Worm (Caenorhabditis elegans) whole organism, L3 larva: ENCODE measurements around the gene R04F11.3.

Source experiments
- R02D3.7 ChIP-seq: fragments of 150-350 bp; optimal IDR thresholded peaks from 2 replicates; lab custom pipeline; 2014; ENCODE audit warnings: missing biosample characterization, missing genetic modification characterization
- ceh-16 ChIP-seq: sonication (generic microtip); optimal IDR thresholded peaks from 2 replicates; lab custom pipeline; 2017; ENCODE audit warnings: missing biosample characterization, missing genetic modification characterization
- ceh-28 ChIP-seq: fragments of 150-350 bp; optimal IDR thresholded peaks from 2 replicates; lab custom pipeline; 2014; ENCODE audit warnings: missing biosample characterization, missing genetic modification reagents, missing genetic modification characterization
- ceh-9 ChIP-seq: sonication (generic microtip); optimal IDR thresholded peaks from 2 replicates; lab custom pipeline; 2018; ENCODE audit warnings: missing biosample characterization, missing genetic modification characterization
- daf-12 ChIP-seq: fragments of 150-350 bp; optimal IDR thresholded peaks from 2 replicates; lab custom pipeline; 2014; ENCODE audit warnings: missing biosample characterization, missing genetic modification reagents, missing genetic modification characterization
- egl-27 ChIP-seq: sonication (generic microtip); optimal IDR thresholded peaks from 4 replicates; lab custom pipeline; 2017; ENCODE audit warnings: missing biosample characterization, missing genetic modification reagents, missing genetic modification characterization
- elt-2 ChIP-seq: sonication (generic microtip); optimal IDR thresholded peaks from 2 replicates; lab custom pipeline; 2016; ENCODE audit warnings: missing genetic modification reagents, mild to moderate bottlenecking, missing genetic modification characterization, missing compliant biosample characterization
- elt-3 ChIP-seq, 3 experiments: fragments of 150-350 bp in 1 of 3; sonication (generic microtip) in 2 of 3; optimal IDR thresholded peaks; 2 replicates in 2 of 3; 4 replicates in 1 of 3; lab custom pipeline; 2014 to 2017; ENCODE audit warnings: missing biosample characterization in 3 of 3, missing genetic modification characterization in 3 of 3
- eor-1 ChIP-seq, 2 experiments: fragments of 150-350 bp; optimal IDR thresholded peaks; 2 replicates each; lab custom pipeline; 2014 to 2018; ENCODE audit warnings: missing biosample characterization in 2 of 2, missing genetic modification characterization in 2 of 2
- fkh-10 ChIP-seq: sonication (generic microtip); optimal IDR thresholded peaks from 2 replicates; lab custom pipeline; 2017; ENCODE audit warnings: missing biosample characterization, missing genetic modification reagents, missing genetic modification characterization
- fkh-2 ChIP-seq: fragments of 150-350 bp; optimal IDR thresholded peaks from 2 replicates; lab custom pipeline; 2014; ENCODE audit warnings: missing biosample characterization, missing genetic modification reagents, missing genetic modification characterization
- hmg-11 ChIP-seq: sonication (generic microtip); optimal IDR thresholded peaks from 2 replicates; lab custom pipeline; 2016; ENCODE audit warnings: missing genetic modification characterization, missing compliant biosample characterization
- lin-15B ChIP-seq: fragments of 150-350 bp; optimal IDR thresholded peaks from 2 replicates; lab custom pipeline; 2014; ENCODE audit warnings: missing biosample characterization, missing genetic modification characterization
- lin-39 ChIP-seq: fragments of 150-350 bp; optimal IDR thresholded peaks from 2 replicates; lab custom pipeline; 2018; ENCODE audit warnings: missing biosample characterization, missing genetic modification reagents, missing genetic modification characterization
- lsy-12 ChIP-seq: sonication (generic microtip); optimal IDR thresholded peaks from 2 replicates; lab custom pipeline; 2016; ENCODE audit warnings: mild to moderate bottlenecking, missing genetic modification characterization, missing compliant biosample characterization
- mdl-1 ChIP-seq: fragments of 150-350 bp; optimal IDR thresholded peaks from 2 replicates; lab custom pipeline; 2014; ENCODE audit warnings: missing biosample characterization, missing genetic modification characterization
- mml-1 ChIP-seq: fragments of 150-350 bp; sonication (generic microtip); optimal IDR thresholded peaks from 3 replicates; lab custom pipeline; 2014; ENCODE audit warnings: missing biosample characterization, missing genetic modification characterization
- nfya-1 ChIP-seq: sonication (generic microtip); optimal IDR thresholded peaks from 2 replicates; lab custom pipeline; 2017; ENCODE audit warnings: missing genetic modification characterization, mild to moderate bottlenecking, missing compliant biosample characterization, antibody characterized with exemption, moderate library complexity; ENCODE audit not compliant: insufficient read depth
- nhr-11 ChIP-seq: fragments of 150-350 bp; optimal IDR thresholded peaks from 2 replicates; lab custom pipeline; 2014; ENCODE audit warnings: missing biosample characterization, missing genetic modification characterization
- nhr-12 ChIP-seq: fragments of 150-350 bp; optimal IDR thresholded peaks from 2 replicates; lab custom pipeline; 2014; ENCODE audit warnings: missing biosample characterization, missing genetic modification characterization
- nhr-237 ChIP-seq: fragments of 150-350 bp; optimal IDR thresholded peaks from 2 replicates; lab custom pipeline; 2014; ENCODE audit warnings: missing biosample characterization, missing genetic modification characterization
- nhr-25 ChIP-seq: sonication (generic microtip); optimal IDR thresholded peaks from 2 replicates; lab custom pipeline; 2017; ENCODE audit warnings: missing biosample characterization, missing genetic modification characterization
- nhr-43 ChIP-seq: sonication (generic microtip); optimal IDR thresholded peaks from 2 replicates; lab custom pipeline; 2016; ENCODE audit warnings: mild to moderate bottlenecking, missing genetic modification characterization, missing compliant biosample characterization; ENCODE audit not compliant: poor library complexity, severe bottlenecking
- nhr-67 ChIP-seq: fragments of 150-350 bp; optimal IDR thresholded peaks from 2 replicates; lab custom pipeline; 2014; ENCODE audit warnings: missing biosample characterization, missing genetic modification characterization
- nhr-77 ChIP-seq: fragments of 150-350 bp; optimal IDR thresholded peaks from 2 replicates; lab custom pipeline; 2014; ENCODE audit warnings: missing biosample characterization, missing genetic modification characterization
- pha-4 ChIP-seq: fragments of 150-350 bp; optimal IDR thresholded peaks from 2 replicates; lab custom pipeline; 2014; ENCODE audit warnings: missing biosample characterization, missing genetic modification reagents, missing genetic modification characterization
- sea-2 ChIP-seq: fragments of 150-350 bp; sonication (generic microtip); optimal IDR thresholded peaks from 4 replicates; lab custom pipeline; 2014; ENCODE audit warnings: missing biosample characterization, missing genetic modification reagents, missing genetic modification characterization
- skn-1 ChIP-seq: fragments of 150-350 bp; optimal IDR thresholded peaks from 2 replicates; lab custom pipeline; 2014; ENCODE audit warnings: missing biosample characterization, missing genetic modification characterization
- snpc-4 ChIP-seq: fragments of 150-350 bp; optimal IDR thresholded peaks from 2 replicates; lab custom pipeline; 2014; ENCODE audit warnings: missing biosample characterization, missing genetic modification characterization
- tbx-2 ChIP-seq: sonication (generic microtip); optimal IDR thresholded peaks from 2 replicates; lab custom pipeline; 2016; ENCODE audit warnings: mild to moderate bottlenecking, missing genetic modification characterization, missing compliant biosample characterization
- unc-39 ChIP-seq: sonication (generic microtip); optimal IDR thresholded peaks from 4 replicates; lab custom pipeline; 2017; ENCODE audit warnings: missing biosample characterization, missing genetic modification characterization
- unc-62 ChIP-seq: fragments of 150-350 bp; sonication (generic microtip); optimal IDR thresholded peaks from 4 replicates; lab custom pipeline; 2014; ENCODE audit warnings: missing biosample characterization, missing genetic modification reagents, missing genetic modification characterization
- zag-1 ChIP-seq: fragments of 150-350 bp; optimal IDR thresholded peaks from 2 replicates; lab custom pipeline; 2014; ENCODE audit warnings: missing biosample characterization, missing genetic modification characterization
- ztf-11 ChIP-seq: fragments of 150-350 bp; optimal IDR thresholded peaks from 2 replicates; lab custom pipeline; 2014; ENCODE audit warnings: missing biosample characterization, missing genetic modification characterization
- ztf-4 ChIP-seq: fragments of 150-350 bp; optimal IDR thresholded peaks from 2 replicates; lab custom pipeline; 2014; ENCODE audit warnings: missing biosample characterization, missing genetic modification characterization

Gene R04F11.3

ce11 chrV:12317894-12318553, 1.0 kb upstream of the R04F11.3 start, which contains the start of the genes R04F11.5 and R04F11.2 (continued):
- peak; percentile 93 for TF ChIP-seq pha-4 (tag; lab: Kevin White, UChicago)
- no peak for TF ChIP-seq nhr-77
- no peak for TF ChIP-seq nhr-237 (tag; lab: Kevin White, UChicago)
- TF ChIP-seq mdl-1 (tag; lab: Kevin White, UChicago): no peak
- peak; percentile 14 for TF ChIP-seq nhr-43 (tag; lab: Kevin White, UChicago)
- no peak for TF ChIP-seq ztf-4 (tag; lab: Kevin White, UChicago)
- no peak for TF ChIP-seq unc-62 (GFP tag; lab: Kevin White, UChicago)
- TF ChIP-seq tbx-2: no peak
- TF ChIP-seq egl-27 (tag; lab: Kevin White, UChicago): no peak
- no peak for TF ChIP-seq skn-1 (tag; lab: Kevin White, UChicago)
- TF ChIP-seq nhr-12: no peak
- TF ChIP-seq nfya-1 (tag; lab: Kevin White, UChicago): peak; percentile 94
- no peak for TF ChIP-seq daf-12 (tag; lab: Kevin White, UChicago)
- TF ChIP-seq ceh-28 (tag; lab: Kevin White, UChicago): peak; percentile 41

DNA sequence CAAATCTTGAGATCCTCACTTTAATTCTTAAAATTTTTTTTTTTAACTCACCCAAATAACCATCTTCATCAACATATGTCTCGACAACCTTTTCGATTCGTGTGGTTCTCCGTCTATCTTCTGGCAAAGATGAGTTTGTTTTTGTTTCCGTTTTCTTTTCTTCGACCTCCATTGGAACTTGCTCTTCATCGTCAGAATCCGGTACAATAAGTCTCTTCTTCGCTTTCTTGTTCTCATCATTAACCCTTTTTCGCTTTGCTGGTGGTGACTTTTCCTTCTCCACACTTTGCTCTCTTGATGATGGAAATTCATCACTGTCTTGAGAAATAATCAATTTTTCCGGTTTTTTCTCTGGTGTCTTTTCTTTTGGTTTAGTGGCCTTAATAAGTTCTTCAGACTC, 904 bp downstream of the R04F11.3 start:
- TF ChIP-seq nhr-237 (tag; lab: Kevin White, UChicago) (no peak), tbx-2 (no peak), elt-2 (no peak), eor-1 (tag; optimal IDR thresholded peaks at IDR 0.05; lab: Kevin White, UChicago) (no peak), sea-2 (no peak), nhr-77 (no peak), lin-15B (tag; lab: Kevin White, UChicago) (no peak), zag-1 (tag; lab: Kevin White, UChicago) (no peak), ztf-11 (no peak), nhr-25 (tag; lab: Kevin White, UChicago) (no peak), nfya-1 (tag; lab: Kevin White, UChicago) (no peak), nhr-12 (no peak), nhr-11 (tag; lab: Kevin White, UChicago) (no peak), mml-1 (no peak), fkh-2 (tag; lab: Kevin White, UChicago) (no peak), R02D3.7 (tag; lab: Kevin White, UChicago) (no peak), ceh-16 (tag; lab: Kevin White, UChicago) (no peak), unc-39 (no peak)

DNA sequence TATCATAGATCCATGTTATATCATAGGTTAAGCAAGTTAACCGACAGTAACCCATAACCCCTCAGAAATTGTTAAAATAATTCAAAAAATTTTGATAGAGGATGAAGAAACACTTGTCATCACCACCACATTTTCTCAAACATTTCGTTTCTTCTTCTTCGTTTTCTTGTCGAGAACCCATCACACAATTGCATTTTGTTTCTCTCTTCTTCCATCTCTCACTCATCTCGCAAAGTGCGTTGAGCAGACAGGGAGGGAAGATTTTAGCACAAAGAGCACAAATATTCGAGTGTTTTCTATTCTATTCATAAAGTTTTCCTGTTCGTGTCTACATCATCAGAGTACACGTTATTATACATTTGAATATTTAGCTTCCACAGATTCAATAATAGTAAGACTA, 2.6 kb downstream of the R04F11.3 start:
- TF ChIP-seq fkh-10 (GFP tag; lab: Kevin White, UChicago) (peak; percentile 39), nfya-1 (tag; lab: Kevin White, UChicago) (peak; percentile 8), mdl-1 (tag; lab: Kevin White, UChicago) (no peak), ceh-9 (tag; lab: Kevin White, UChicago) (no peak), nhr-67 (tag; lab: Kevin White, UChicago) (no peak), sea-2 (no peak)
- TF ChIP-seq, all 47 proteins: peak for 2

DNA sequence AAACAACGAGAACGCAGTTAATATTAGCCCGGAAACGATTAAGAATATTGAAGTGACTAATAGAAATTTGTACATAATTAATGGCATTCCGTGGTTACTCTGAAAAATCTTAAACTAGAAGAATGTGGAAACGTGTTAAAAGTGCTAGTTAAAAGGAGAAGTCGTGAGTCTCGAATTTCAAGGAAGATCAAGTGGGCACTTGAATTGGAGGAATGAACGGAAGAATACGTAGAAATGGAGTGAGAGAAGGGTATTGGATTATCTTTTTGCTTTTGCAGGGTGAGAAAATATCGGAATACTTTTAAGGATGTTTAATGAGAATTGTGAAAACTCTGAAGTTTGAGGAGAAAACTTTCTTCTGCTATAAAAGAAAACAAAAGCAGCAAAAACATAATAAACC, 6.7 kb downstream of the R04F11.3 start, which contains the start of gene hpo-30:
Gene hpo-30 (minus strand): TSS at position 101 of the 400 bp plus-strand sequence.
- TF ChIP-seq elt-3 (tag; optimal IDR thresholded peaks at IDR 0.05; lab: Kevin White, UChicago): no peak
- no peak for TF ChIP-seq mml-1
- no peak for TF ChIP-seq skn-1 (tag; lab: Kevin White, UChicago)
- no peak for TF ChIP-seq daf-12 (tag; lab: Kevin White, UChicago)
- no peak for TF ChIP-seq lin-39 (tag; lab: Kevin White, UChicago)
- no peak for TF ChIP-seq tbx-2
- no peak for TF ChIP-seq snpc-4 (tag; lab: Kevin White, UChicago)
- no peak for TF ChIP-seq elt-2

- TF ChIP-seq nhr-77 (no peak), sea-2 (no peak), hmg-11 (tag; lab: Kevin White, UChicago) (no peak), nhr-237 (tag; lab: Kevin White, UChicago) (no peak), skn-1 (tag; lab: Kevin White, UChicago) (no peak), lin-39 (tag; lab: Kevin White, UChicago) (no peak), mdl-1 (tag; lab: Kevin White, UChicago) (no peak), R02D3.7 (tag; lab: Kevin White, UChicago) (no peak), tbx-2 (no peak), lsy-12 (no peak), zag-1 (tag; lab: Kevin White, UChicago) (no peak)
- TF ChIP-seq, all 47 proteins: peak for 0
Measured at ce11 chrV:12307011-12307540, 9.9 kb downstream of the R04F11.3 start, which contains the start of gene srg-45. Gene srg-45 (plus strand): TSS chrV:12307490.
